Worm (Caenorhabditis elegans) whole organism, L3 larva: ENCODE results near the gene C03B1.6.
A peak's percentile ranks its signal among the peaks of the same experiment; 100 is the strongest.

ENCODE experiments used
- R02D3.7 ChIP-seq: fragments of 150-350 bp; optimal IDR thresholded peaks from 2 replicates; lab custom pipeline; 2014; ENCODE audit warnings: missing biosample characterization, missing genetic modification characterization
- ZK546.5 ChIP-seq: sonication (generic microtip); optimal IDR thresholded peaks from 2 replicates; lab custom pipeline; 2017; ENCODE audit warnings: missing biosample characterization, missing genetic modification characterization
- aly-2 ChIP-seq: fragments of 150-350 bp; optimal IDR thresholded peaks from 2 replicates; lab custom pipeline; 2014; ENCODE audit warnings: missing biosample characterization, missing genetic modification characterization
- ceh-16 ChIP-seq: sonication (generic microtip); optimal IDR thresholded peaks from 2 replicates; lab custom pipeline; 2017; ENCODE audit warnings: missing biosample characterization, missing genetic modification characterization
- ceh-28 ChIP-seq: fragments of 150-350 bp; optimal IDR thresholded peaks from 2 replicates; lab custom pipeline; 2014; ENCODE audit warnings: missing biosample characterization, missing genetic modification reagents, missing genetic modification characterization
- ceh-82 ChIP-seq: fragments of 150-350 bp; optimal IDR thresholded peaks from 2 replicates; lab custom pipeline; 2014; ENCODE audit warnings: missing biosample characterization, missing genetic modification characterization
- daf-12 ChIP-seq: fragments of 150-350 bp; optimal IDR thresholded peaks from 2 replicates; lab custom pipeline; 2014; ENCODE audit warnings: missing biosample characterization, missing genetic modification reagents, missing genetic modification characterization
- egl-27 ChIP-seq: sonication (generic microtip); optimal IDR thresholded peaks from 4 replicates; lab custom pipeline; 2017; ENCODE audit warnings: missing biosample characterization, missing genetic modification reagents, missing genetic modification characterization
- egl-5 ChIP-seq: fragments of 150-350 bp; optimal IDR thresholded peaks from 2 replicates; lab custom pipeline; 2017; ENCODE audit warnings: missing biosample characterization, missing genetic modification reagents, missing genetic modification characterization, inconsistent platforms
- elt-1 ChIP-seq: fragments of 150-350 bp; optimal IDR thresholded peaks from 2 replicates; lab custom pipeline; 2014; ENCODE audit warnings: missing biosample characterization, missing genetic modification characterization
- elt-3 ChIP-seq, 3 experiments: fragments of 150-350 bp in 1 of 3; sonication (generic microtip) in 2 of 3; optimal IDR thresholded peaks; 2 replicates in 2 of 3; 4 replicates in 1 of 3; lab custom pipeline; 2014 to 2017; ENCODE audit warnings: missing biosample characterization in 3 of 3, missing genetic modification characterization in 3 of 3
- eor-1 ChIP-seq, 2 experiments: fragments of 150-350 bp; optimal IDR thresholded peaks; 2 replicates each; lab custom pipeline; 2014 to 2018; ENCODE audit warnings: missing biosample characterization in 2 of 2, missing genetic modification characterization in 2 of 2
- fkh-10 ChIP-seq: sonication (generic microtip); optimal IDR thresholded peaks from 2 replicates; lab custom pipeline; 2017; ENCODE audit warnings: missing biosample characterization, missing genetic modification reagents, missing genetic modification characterization
- fkh-2 ChIP-seq: fragments of 150-350 bp; optimal IDR thresholded peaks from 2 replicates; lab custom pipeline; 2014; ENCODE audit warnings: missing biosample characterization, missing genetic modification reagents, missing genetic modification characterization
- fos-1 ChIP-seq: fragments of 150-350 bp; optimal IDR thresholded peaks from 2 replicates; lab custom pipeline; 2014; ENCODE audit warnings: missing biosample characterization, missing genetic modification characterization
- hmg-11 ChIP-seq: sonication (generic microtip); optimal IDR thresholded peaks from 2 replicates; lab custom pipeline; 2016; ENCODE audit warnings: missing genetic modification characterization, missing compliant biosample characterization
- jun-1 ChIP-seq: fragments of 150-350 bp; optimal IDR thresholded peaks from 2 replicates; lab custom pipeline; 2014; ENCODE audit warnings: missing biosample characterization, missing genetic modification reagents, missing genetic modification characterization
- lin-15B ChIP-seq: fragments of 150-350 bp; optimal IDR thresholded peaks from 2 replicates; lab custom pipeline; 2014; ENCODE audit warnings: missing biosample characterization, missing genetic modification characterization
- lin-39 ChIP-seq: fragments of 150-350 bp; optimal IDR thresholded peaks from 2 replicates; lab custom pipeline; 2018; ENCODE audit warnings: missing biosample characterization, missing genetic modification reagents, missing genetic modification characterization
- lsy-12 ChIP-seq: sonication (generic microtip); optimal IDR thresholded peaks from 2 replicates; lab custom pipeline; 2016; ENCODE audit warnings: mild to moderate bottlenecking, missing genetic modification characterization, missing compliant biosample characterization
- mdl-1 ChIP-seq: fragments of 150-350 bp; optimal IDR thresholded peaks from 2 replicates; lab custom pipeline; 2014; ENCODE audit warnings: missing biosample characterization, missing genetic modification characterization
- nfya-1 ChIP-seq: sonication (generic microtip); optimal IDR thresholded peaks from 2 replicates; lab custom pipeline; 2017; ENCODE audit warnings: missing genetic modification characterization, mild to moderate bottlenecking, missing compliant biosample characterization, antibody characterized with exemption, moderate library complexity; ENCODE audit not compliant: insufficient read depth
- nhr-11 ChIP-seq: fragments of 150-350 bp; optimal IDR thresholded peaks from 2 replicates; lab custom pipeline; 2014; ENCODE audit warnings: missing biosample characterization, missing genetic modification characterization
- nhr-12 ChIP-seq: fragments of 150-350 bp; optimal IDR thresholded peaks from 2 replicates; lab custom pipeline; 2014; ENCODE audit warnings: missing biosample characterization, missing genetic modification characterization
- nhr-23 ChIP-seq: fragments of 150-350 bp; optimal IDR thresholded peaks from 2 replicates; lab custom pipeline; 2014; ENCODE audit warnings: missing biosample characterization, missing genetic modification reagents, missing genetic modification characterization
- nhr-237 ChIP-seq: fragments of 150-350 bp; optimal IDR thresholded peaks from 2 replicates; lab custom pipeline; 2014; ENCODE audit warnings: missing biosample characterization, missing genetic modification characterization
- nhr-25 ChIP-seq: sonication (generic microtip); optimal IDR thresholded peaks from 2 replicates; lab custom pipeline; 2017; ENCODE audit warnings: missing biosample characterization, missing genetic modification characterization
- nhr-43 ChIP-seq: sonication (generic microtip); optimal IDR thresholded peaks from 2 replicates; lab custom pipeline; 2016; ENCODE audit warnings: mild to moderate bottlenecking, missing genetic modification characterization, missing compliant biosample characterization; ENCODE audit not compliant: poor library complexity, severe bottlenecking
- nhr-67 ChIP-seq: fragments of 150-350 bp; optimal IDR thresholded peaks from 2 replicates; lab custom pipeline; 2014; ENCODE audit warnings: missing biosample characterization, missing genetic modification characterization
- nhr-76 ChIP-seq: fragments of 150-350 bp; sonication (generic microtip); optimal IDR thresholded peaks from 5 replicates; lab custom pipeline; 2014; ENCODE audit warnings: missing biosample characterization, missing genetic modification characterization
- pha-4 ChIP-seq: fragments of 150-350 bp; optimal IDR thresholded peaks from 2 replicates; lab custom pipeline; 2014; ENCODE audit warnings: missing biosample characterization, missing genetic modification reagents, missing genetic modification characterization
- pqm-1 ChIP-seq: fragments of 150-350 bp; optimal IDR thresholded peaks from 2 replicates; lab custom pipeline; 2017; ENCODE audit warnings: missing biosample characterization, missing genetic modification characterization, inconsistent platforms
- sea-2 ChIP-seq: fragments of 150-350 bp; sonication (generic microtip); optimal IDR thresholded peaks from 4 replicates; lab custom pipeline; 2014; ENCODE audit warnings: missing biosample characterization, missing genetic modification reagents, missing genetic modification characterization
- skn-1 ChIP-seq: fragments of 150-350 bp; optimal IDR thresholded peaks from 2 replicates; lab custom pipeline; 2014; ENCODE audit warnings: missing biosample characterization, missing genetic modification characterization
- snpc-4 ChIP-seq: fragments of 150-350 bp; optimal IDR thresholded peaks from 2 replicates; lab custom pipeline; 2014; ENCODE audit warnings: missing biosample characterization, missing genetic modification characterization
- tbx-2 ChIP-seq: sonication (generic microtip); optimal IDR thresholded peaks from 2 replicates; lab custom pipeline; 2016; ENCODE audit warnings: mild to moderate bottlenecking, missing genetic modification characterization, missing compliant biosample characterization
- ztf-11 ChIP-seq: fragments of 150-350 bp; optimal IDR thresholded peaks from 2 replicates; lab custom pipeline; 2014; ENCODE audit warnings: missing biosample characterization, missing genetic modification characterization

C03B1.6 gene

DNA sequence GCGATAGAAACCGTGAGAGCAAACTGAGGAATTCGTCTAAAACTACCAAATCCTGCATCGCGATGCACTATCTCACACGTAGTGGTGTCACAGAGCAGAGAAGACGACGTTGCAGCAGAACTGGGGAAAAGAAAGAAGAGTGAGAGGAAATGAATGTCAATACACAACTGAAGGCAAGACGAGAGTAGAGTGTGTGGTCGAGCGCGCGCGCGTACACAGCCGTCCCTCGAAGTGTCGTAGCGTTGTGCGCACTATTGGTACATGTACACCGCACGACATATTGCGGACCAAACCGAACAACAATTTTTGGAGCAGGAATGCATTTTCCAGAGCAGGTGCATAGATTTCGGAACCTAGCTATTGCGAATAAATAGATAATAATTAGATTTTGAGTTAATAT, 28.2 kb downstream of the C03B1.6 start:
- TF ChIP-seq nhr-12 (no peak), snpc-4 (peak; percentile 34), nhr-25 (tag; lab: Kevin White, UChicago) (peak; percentile 1), nhr-43 (tag; lab: Kevin White, UChicago) (peak; percentile 2), nhr-11 (tag; lab: Kevin White, UChicago) (no peak), aly-2 (tag; lab: Kevin White, UChicago) (no peak), lsy-12 (peak; percentile 24), skn-1 (tag; lab: Kevin White, UChicago) (no peak), fkh-10 (GFP tag; lab: Kevin White, UChicago) (no peak), fos-1 (tag; lab: Kevin White, UChicago) (no peak), nhr-67 (tag; lab: Kevin White, UChicago) (no peak), elt-3 (tag; optimal IDR thresholded peaks at IDR 0.05; lab: Kevin White, UChicago) (no peak), nhr-237 (tag; lab: Kevin White, UChicago) (no peak), tbx-2 (tag; lab: Kevin White, UChicago) (peak; percentile 22), lin-15B (tag; lab: Kevin White, UChicago) (peak; percentile 46), ztf-11 (no peak), pha-4 (peak; percentile 80), sea-2 (GFP tag; lab: Kevin White, UChicago) (peak; percentile 51), pqm-1 (tag; lab: Kevin White, UChicago) (no peak), nhr-76 (tag; lab: Kevin White, UChicago) (no peak), eor-1 (tag; optimal IDR thresholded peaks at IDR 0.05; lab: Kevin White, UChicago) (no peak), hmg-11 (tag; lab: Kevin White, UChicago) (peak; percentile 76), daf-12 (no peak), nfya-1 (tag; lab: Kevin White, UChicago) (peak; percentile 70), lin-39 (tag; lab: Kevin White, UChicago) (peak; percentile 86), mdl-1 (tag; lab: Kevin White, UChicago) (peak; percentile 19), R02D3.7 (tag; lab: Kevin White, UChicago) (no peak), jun-1 (tag; lab: Kevin White, UChicago) (peak; percentile 28), ceh-82 (tag; lab: Kevin White, UChicago) (no peak)

DNA sequence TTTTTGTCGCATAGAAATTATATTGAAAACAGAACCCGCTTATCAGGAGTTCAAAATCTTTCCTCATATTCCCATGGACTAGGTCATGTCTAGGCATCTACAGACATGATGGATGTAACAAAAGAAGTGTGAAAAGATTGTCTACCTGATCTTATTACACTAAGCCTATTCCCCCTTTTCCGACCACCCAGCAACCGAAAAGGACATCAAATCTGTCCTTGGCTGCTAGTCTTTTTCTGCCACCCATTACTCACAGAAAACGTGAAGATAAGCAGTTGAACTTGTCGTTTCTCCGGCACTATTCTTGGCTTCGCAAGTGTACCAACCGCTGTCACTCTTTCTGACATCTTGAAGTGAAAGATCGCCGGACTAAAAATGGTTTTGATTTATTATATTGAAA, 32.8 kb downstream of the C03B1.6 start:
- TF ChIP-seq fos-1 (tag; lab: Kevin White, UChicago) (no peak), fkh-2 (tag; lab: Kevin White, UChicago) (no peak), nhr-25 (tag; lab: Kevin White, UChicago) (peak; percentile 86), lin-15B (tag; lab: Kevin White, UChicago) (no peak), elt-1 (tag; lab: Kevin White, UChicago) (peak; percentile 85), egl-5 (no peak), nhr-237 (tag; lab: Kevin White, UChicago) (no peak), daf-12 (no peak), nhr-23 (tag; lab: Kevin White, UChicago) (peak; percentile 4), egl-27 (tag; lab: Kevin White, UChicago) (no peak), pha-4 (no peak), ztf-11 (no peak), tbx-2 (tag; lab: Kevin White, UChicago) (no peak), skn-1 (tag; lab: Kevin White, UChicago) (no peak)

- peak; percentile 55 for TF ChIP-seq elt-1 (tag; lab: Kevin White, UChicago)
- no peak for TF ChIP-seq hmg-11 (tag; lab: Kevin White, UChicago)
- TF ChIP-seq lin-39 (tag; lab: Kevin White, UChicago), result no peak
Observed at ce11 chrX:6384537-6384936, 34.4 kb downstream of the C03B1.6 start.

- TF ChIP-seq ZK546.5 (no peak), pha-4 (no peak), nfya-1 (tag; lab: Kevin White, UChicago) (no peak), ceh-16 (no peak), ceh-28 (tag; lab: Kevin White, UChicago) (no peak), nhr-76 (tag; lab: Kevin White, UChicago) (no peak), nhr-25 (tag; lab: Kevin White, UChicago) (no peak)
Observed at ce11 chrX:6385185-6385584, 35.1 kb downstream of the C03B1.6 start, which contains the start of gene igdb-3. igdb-3 (plus strand) TSS chrX:6385485.
